Worm (Caenorhabditis elegans) whole organism, L1 larva: Measurements from ENCODE around the gene F26D2.10.

Experiments used
- C04F5.9 ChIP-seq: sonication (generic microtip); optimal IDR thresholded peaks from 2 replicates; lab custom pipeline; 2016; ENCODE audit warnings: missing genetic modification characterization, missing compliant biosample characterization
- C16A3.4 ChIP-seq: fragments of 150-350 bp; optimal IDR thresholded peaks from 2 replicates; lab custom pipeline; 2014; ENCODE audit warnings: missing biosample characterization, missing genetic modification characterization
- C34B4.2 ChIP-seq: sonication (generic microtip); optimal IDR thresholded peaks from 2 replicates; lab custom pipeline; 2017; ENCODE audit warnings: mild to moderate bottlenecking, missing genetic modification characterization, missing compliant biosample characterization
- aha-1 ChIP-seq: fragments of 150-350 bp; optimal IDR thresholded peaks from 2 replicates; lab custom pipeline; 2014; ENCODE audit warnings: missing biosample characterization, missing genetic modification characterization
- alr-1 ChIP-seq: fragments of 200-800 bp; sonication (Bioruptor generic); optimal IDR thresholded peaks from 2 replicates; lab custom pipeline; 2018; ENCODE audit warnings: borderline replicate concordance, mild to moderate bottlenecking, missing genetic modification characterization, missing compliant biosample characterization
- aly-2 ChIP-seq: fragments of 150-350 bp; optimal IDR thresholded peaks from 2 replicates; lab custom pipeline; 2014; ENCODE audit warnings: missing biosample characterization, missing genetic modification characterization
- ceh-90 ChIP-seq: sonication (generic microtip); optimal IDR thresholded peaks from 2 replicates; lab custom pipeline; 2016; ENCODE audit warnings: missing genetic modification characterization, missing compliant biosample characterization
- dpl-1 ChIP-seq, 3 experiments: fragments of 150-350 bp in 2 of 3; sonication (generic microtip) in 1 of 3; optimal IDR thresholded peaks; 2 replicates each; lab custom pipeline; 2014 to 2017; ENCODE audit warnings: missing biosample characterization in 3 of 3, missing genetic modification characterization in 3 of 3, missing genetic modification reagents in 3 of 3
- efl-1 ChIP-seq, 4 experiments: fragments of 150-350 bp; optimal IDR thresholded peaks in 3 of 4; peaks in 1 of 4; 1 replicate in 1 of 4; 2 replicates in 3 of 4; lab custom pipeline; 2014; ENCODE audit warnings: missing biosample characterization in 2 of 4, missing genetic modification characterization in 2 of 4, missing genetic modification reagents in 2 of 4
- efl-3 ChIP-seq: fragments of 200-800 bp; sonication (Bioruptor generic); optimal IDR thresholded peaks from 2 replicates; lab custom pipeline; 2018; ENCODE audit warnings: mild to moderate bottlenecking, missing genetic modification characterization, missing compliant biosample characterization
- egl-13 ChIP-seq: sonication (generic microtip); optimal IDR thresholded peaks from 2 replicates; lab custom pipeline; 2016; ENCODE audit warnings: missing genotype, missing genetic modification reagents, missing genetic modification characterization, missing compliant biosample characterization
- egl-27 ChIP-seq, 2 experiments: fragments of 150-350 bp in 1 of 2; sonication (generic microtip); optimal IDR thresholded peaks; 3 replicates each; lab custom pipeline; 2017 to 2018; ENCODE audit warnings: missing biosample characterization in 2 of 2, missing genetic modification characterization in 2 of 2, missing genetic modification reagents in 2 of 2
- elt-2 ChIP-seq: sonication (generic microtip); optimal IDR thresholded peaks from 2 replicates; lab custom pipeline; 2016; ENCODE audit warnings: missing genetic modification characterization, mild to moderate bottlenecking, inconsistent platforms, missing compliant biosample characterization, missing genetic modification reagents
- fos-1 ChIP-seq: fragments of 150-350 bp; optimal IDR thresholded peaks from 2 replicates; lab custom pipeline; 2014; ENCODE audit warnings: missing biosample characterization, missing genetic modification characterization
- grh-1 ChIP-seq: fragments of 200-800 bp; sonication (Bioruptor generic); IDR thresholded peaks from 2 replicates; pipeline ENCODE4 v1.3.6; 2022; ENCODE audit warnings: missing genetic modification reagents, missing genetic modification characterization, missing compliant biosample characterization
- hlh-17 ChIP-seq: fragments of 200-800 bp; sonication (Bioruptor generic); optimal IDR thresholded peaks from 2 replicates; lab custom pipeline; 2018; ENCODE audit warnings: missing genetic modification characterization, mild to moderate bottlenecking, missing compliant biosample characterization, moderate library complexity, borderline replicate concordance
- hlh-4 ChIP-seq: sonication (generic microtip); optimal IDR thresholded peaks from 2 replicates; lab custom pipeline; 2016; ENCODE audit warnings: mild to moderate bottlenecking, missing genetic modification characterization, missing compliant biosample characterization
- hpl-2 ChIP-seq: fragments of 150-350 bp; optimal IDR thresholded peaks from 2 replicates; lab custom pipeline; 2014; ENCODE audit warnings: missing biosample characterization, missing genetic modification reagents, missing genetic modification characterization
- irx-1 ChIP-seq: sonication (generic microtip); optimal IDR thresholded peaks from 2 replicates; lab custom pipeline; 2016; ENCODE audit warnings: missing genetic modification characterization, missing compliant biosample characterization
- jun-1 ChIP-seq: fragments of 150-350 bp; optimal IDR thresholded peaks from 2 replicates; lab custom pipeline; 2014; ENCODE audit warnings: missing biosample characterization, missing genetic modification reagents, missing genetic modification characterization
- lin-35 ChIP-seq, 2 experiments: fragments of 150-350 bp; optimal IDR thresholded peaks; 2 replicates each; lab custom pipeline; 2014; ENCODE audit warnings: missing biosample characterization in 2 of 2, missing genetic modification characterization in 2 of 2, missing genetic modification reagents in 2 of 2
- lin-39 ChIP-seq: fragments of 150-350 bp; optimal IDR thresholded peaks from 2 replicates; lab custom pipeline; 2014; ENCODE audit warnings: missing biosample characterization, missing genetic modification reagents, missing genetic modification characterization
- nhr-11 ChIP-seq: fragments of 150-350 bp; optimal IDR thresholded peaks from 2 replicates; lab custom pipeline; 2014; ENCODE audit warnings: missing biosample characterization, missing genetic modification characterization
- nhr-19 ChIP-seq: fragments of 200-800 bp; sonication (Bioruptor generic); conservative IDR thresholded peaks from 2 replicates; pipeline ENCODE4 v1.3.6; 2022; ENCODE audit warnings: missing genetic modification characterization, missing compliant biosample characterization
- nhr-20 ChIP-seq: sonication (generic microtip); optimal IDR thresholded peaks from 2 replicates; lab custom pipeline; 2016; ENCODE audit warnings: mild to moderate bottlenecking, missing genetic modification characterization, missing compliant biosample characterization
- nhr-237 ChIP-seq: fragments of 150-350 bp; optimal IDR thresholded peaks from 2 replicates; lab custom pipeline; 2014; ENCODE audit warnings: missing biosample characterization, missing genetic modification characterization
- nhr-71 ChIP-seq: sonication (generic microtip); optimal IDR thresholded peaks from 2 replicates; lab custom pipeline; 2016; ENCODE audit warnings: mild to moderate bottlenecking, missing genetic modification characterization, moderate library complexity, missing compliant biosample characterization
- nhr-84 ChIP-seq: sonication (generic microtip); optimal IDR thresholded peaks from 2 replicates; lab custom pipeline; 2017; ENCODE audit warnings: missing biosample characterization, missing genetic modification characterization
- nhr-85 ChIP-seq: sonication (generic microtip); peaks from one replicate; lab custom pipeline; 2016; ENCODE audit warnings: missing genetic modification characterization, inconsistent platforms, missing compliant biosample characterization
- nhr-90 ChIP-seq: sonication (generic microtip); optimal IDR thresholded peaks from 2 replicates; lab custom pipeline; 2016; ENCODE audit warnings: mild to moderate bottlenecking, missing genetic modification characterization, missing compliant biosample characterization; ENCODE audit not compliant: poor library complexity
- pax-3 ChIP-seq: fragments of 200-800 bp; sonication (Bioruptor generic); optimal IDR thresholded peaks from 2 replicates; lab custom pipeline; 2018; ENCODE audit warnings: mild to moderate bottlenecking, missing genetic modification characterization, moderate library complexity, missing compliant biosample characterization
- snu-23 ChIP-seq: sonication (generic microtip); optimal IDR thresholded peaks from 2 replicates; lab custom pipeline; 2016; ENCODE audit warnings: missing genetic modification characterization, missing compliant biosample characterization
- sox-4 ChIP-seq: sonication (generic microtip); optimal IDR thresholded peaks from 2 replicates; lab custom pipeline; 2016; ENCODE audit warnings: missing genetic modification characterization, missing compliant biosample characterization
- sup-37 ChIP-seq: fragments of 200-800 bp; sonication (Bioruptor generic); optimal IDR thresholded peaks from 2 replicates; lab custom pipeline; 2018; ENCODE audit warnings: mild to moderate bottlenecking, missing genetic modification characterization, missing compliant biosample characterization
- tlp-1 ChIP-seq: fragments of 150-350 bp; optimal IDR thresholded peaks from 2 replicates; lab custom pipeline; 2014; ENCODE audit warnings: missing biosample characterization, missing genetic modification characterization
- unc-30 ChIP-seq: sonication (generic microtip); optimal IDR thresholded peaks from 2 replicates; lab custom pipeline; 2017; ENCODE audit warnings: missing biosample characterization, missing genetic modification characterization
- unc-62 ChIP-seq: fragments of 150-350 bp; optimal IDR thresholded peaks from 2 replicates; lab custom pipeline; 2014; ENCODE audit warnings: missing biosample characterization, missing genetic modification reagents, missing genetic modification characterization
- xbp-1 ChIP-seq: sonication (generic microtip); optimal IDR thresholded peaks from 2 replicates; lab custom pipeline; 2016; ENCODE audit warnings: missing genetic modification characterization, missing compliant biosample characterization
- zip-4 ChIP-seq: fragments of 200-800 bp; sonication (Bioruptor generic); optimal IDR thresholded peaks from 2 replicates; lab custom pipeline; 2018; ENCODE audit warnings: mild to moderate bottlenecking, missing genetic modification characterization, moderate library complexity, missing compliant biosample characterization
- ztf-11 ChIP-seq, 2 experiments: sonication (generic microtip); optimal IDR thresholded peaks; 2 replicates each; lab custom pipeline; 2016 to 2017; ENCODE audit warnings: missing genetic modification characterization in 2 of 2, missing biosample characterization in 1 of 2, missing compliant biosample characterization in 1 of 2
- ztf-4 ChIP-seq: fragments of 150-350 bp; optimal IDR thresholded peaks from 2 replicates; lab custom pipeline; 2014; ENCODE audit warnings: missing biosample characterization, missing genetic modification characterization

The F26D2.10 gene

ce11 chrV:16429503-16429902 lies at the start of gene F26D2.10:
Gene F26D2.10 (minus strand): TSS chrV:16429603.
- TF ChIP-seq hpl-2 (GFP tag; lab: Kevin White, UChicago) (no peak), ztf-11 (tag; optimal IDR thresholded peaks at IDR 0.05; lab: Kevin White, UChicago) (no peak), lin-35 (GFP tag; optimal IDR thresholded peaks at IDR 0.05; lab: Kevin White, UChicago) (no peak), unc-30 (tag; lab: Kevin White, UChicago) (no peak), fos-1 (no peak), zip-4 (no peak), nhr-11 (tag; lab: Kevin White, UChicago) (no peak), xbp-1 (tag; lab: Kevin White, UChicago) (no peak), nhr-84 (tag; lab: Kevin White, UChicago) (no peak), grh-1 (GFP tag; lab: Robert Waterston, UW) (no peak), efl-1 (optimal IDR thresholded peaks at IDR 0.05; lab: Kevin White, UChicago) (no peak), efl-1 (GFP tag; optimal IDR thresholded peaks at IDR 0.05 in 1 of 2; lab: Kevin White, UChicago) (no peak), nhr-20 (tag; lab: Kevin White, UChicago) (no peak), sup-37 (GFP tag; lab: Kevin White, UChicago) (no peak), C04F5.9 (no peak), ztf-4 (tag; lab: Kevin White, UChicago) (no peak), ceh-90 (no peak), nhr-90 (tag; lab: Kevin White, UChicago) (no peak)
- TF ChIP-seq, all 84 proteins: peak for 0

ce11 chrV:16471995-16472563 lies 42.7 kb upstream of the F26D2.10 start, which contains the start of gene srw-35:
Gene srw-35 (plus strand): TSS chrV:16472513.
- TF ChIP-seq unc-62 (GFP tag; lab: Kevin White, UChicago): no peak
- TF ChIP-seq efl-3: no peak
- no peak for TF ChIP-seq snu-23 (GFP tag; lab: Kevin White, UChicago)
- no peak for TF ChIP-seq sox-4 (tag; lab: Kevin White, UChicago)
- TF ChIP-seq C34B4.2 (tag; lab: Kevin White, UChicago): no peak
- no peak for TF ChIP-seq nhr-71 (tag; lab: Kevin White, UChicago)
- no peak for TF ChIP-seq aly-2

- no peak for TF ChIP-seq nhr-19 (GFP tag; lab: Robert Waterston, UW)
- no peak for TF ChIP-seq elt-2 (tag; lab: Kevin White, UChicago)
- TF ChIP-seq C16A3.4 (tag; lab: Kevin White, UChicago): no peak
- no peak for TF ChIP-seq egl-27 (tag; optimal IDR thresholded peaks at IDR 0.05; lab: Kevin White, UChicago)
- no peak for TF ChIP-seq dpl-1 (GFP tag; optimal IDR thresholded peaks at IDR 0.05; lab: Kevin White, UChicago)
- TF ChIP-seq snu-23 (GFP tag; lab: Kevin White, UChicago): no peak
- TF ChIP-seq egl-13: no peak
- no peak for TF ChIP-seq nhr-71 (tag; lab: Kevin White, UChicago)
- TF ChIP-seq tlp-1 (tag; lab: Kevin White, UChicago): no peak
- TF ChIP-seq C04F5.9: no peak
- TF ChIP-seq alr-1 (tag; lab: Kevin White, UChicago): no peak
- TF ChIP-seq irx-1 (tag; lab: Kevin White, UChicago): no peak
- TF ChIP-seq hlh-4 (tag; lab: Kevin White, UChicago): no peak
- no peak for TF ChIP-seq hlh-17 (GFP tag; lab: Kevin White, UChicago)
- TF ChIP-seq nhr-20 (tag; lab: Kevin White, UChicago): no peak
- no peak for TF ChIP-seq zip-4
- no peak for TF ChIP-seq hpl-2 (GFP tag; lab: Kevin White, UChicago)
Measured at ce11 chrV:16470916-16471315, 41.5 kb upstream of the F26D2.10 start, which contains the start of gene srh-138. Gene srh-138 (minus strand): TSS chrV:16471016.

DNA sequence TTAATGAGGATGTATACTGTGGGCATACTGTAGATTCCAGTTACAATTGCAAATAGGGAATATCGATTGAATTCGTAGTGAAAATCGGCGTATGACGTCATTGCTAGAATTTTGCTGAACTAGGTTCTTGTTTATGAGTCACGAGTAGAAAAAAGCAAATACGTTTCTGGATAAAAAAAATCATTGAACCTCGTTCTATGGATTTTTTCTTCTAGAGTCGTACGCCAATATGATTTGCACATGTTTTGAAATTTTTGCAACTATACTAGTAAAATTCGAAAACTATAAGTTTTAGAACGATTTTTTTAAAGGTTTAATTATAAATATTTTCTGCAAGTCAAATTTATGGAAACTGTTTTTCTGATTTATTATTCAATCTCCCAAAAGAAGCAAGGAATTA lies 38.4 kb upstream of the F26D2.10 start, which contains the start of gene sru-44:
Gene sru-44 (minus strand): TSS at position 101 of the 400 bp plus-strand sequence.
- TF ChIP-seq lin-39 (tag; lab: Kevin White, UChicago) (no peak), pax-3 (tag; lab: Kevin White, UChicago) (no peak), elt-2 (tag; lab: Kevin White, UChicago) (no peak), unc-62 (GFP tag; lab: Kevin White, UChicago) (no peak), nhr-85 (tag; lab: Kevin White, UChicago) (no peak), nhr-237 (tag; lab: Kevin White, UChicago) (no peak), tlp-1 (tag; lab: Kevin White, UChicago) (no peak), aha-1 (tag; lab: Kevin White, UChicago) (no peak), jun-1 (tag; lab: Kevin White, UChicago) (no peak), xbp-1 (tag; lab: Kevin White, UChicago) (no peak), zip-4 (no peak), snu-23 (GFP tag; lab: Kevin White, UChicago) (no peak)
